Worm (Caenorhabditis elegans) whole organism, late embryonic: ENCODE data around the gene F41C3.2.

Experiments
- C08G9.2 ChIP-seq: sonication (generic microtip); optimal IDR thresholded peaks from 2 replicates; lab custom pipeline; 2016; ENCODE audit warnings: mild to moderate bottlenecking, missing genetic modification characterization, moderate library complexity, missing compliant biosample characterization
- C38D4.7 ChIP-seq: fragments of 200-800 bp; sonication (Bioruptor generic); optimal IDR thresholded peaks from 2 replicates; lab custom pipeline; 2018; ENCODE audit warnings: mild to moderate bottlenecking, missing genetic modification characterization, moderate library complexity, missing compliant biosample characterization
- F13H6.1 ChIP-seq: sonication (generic microtip); optimal IDR thresholded peaks from 2 replicates; lab custom pipeline; 2016; ENCODE audit warnings: missing genetic modification characterization, missing compliant biosample characterization
- K02D7.2 ChIP-seq: sonication (generic microtip); optimal IDR thresholded peaks from 2 replicates; lab custom pipeline; 2017; ENCODE audit warnings: mild to moderate bottlenecking, missing genetic modification characterization, missing compliant biosample characterization
- K09A11.1 ChIP-seq: sonication (generic microtip); optimal IDR thresholded peaks from 2 replicates; lab custom pipeline; 2017; ENCODE audit warnings: antibody characterized with exemption, mild to moderate bottlenecking, missing genetic modification characterization, missing compliant biosample characterization; ENCODE audit not compliant: insufficient read depth
- T23F11.4 ChIP-seq: fragments of 200-800 bp; sonication (Bioruptor generic); optimal IDR thresholded peaks from 2 replicates; lab custom pipeline; 2018; ENCODE audit warnings: mild to moderate bottlenecking, missing genetic modification characterization, missing compliant biosample characterization
- Y22D7AL.16 ChIP-seq: sonication (generic microtip); optimal IDR thresholded peaks from 2 replicates; lab custom pipeline; 2016; ENCODE audit warnings: missing genetic modification characterization, missing compliant biosample characterization
- ama-1 ChIP-seq: fragments of 150-350 bp; optimal IDR thresholded peaks from 2 replicates; lab custom pipeline; 2014
- ceh-18 ChIP-seq: sonication (generic microtip); optimal IDR thresholded peaks from 2 replicates; lab custom pipeline; 2016; ENCODE audit warnings: missing genetic modification characterization, missing compliant biosample characterization
- ceh-2 ChIP-seq: sonication (generic microtip); optimal IDR thresholded peaks from 2 replicates; lab custom pipeline; 2016; ENCODE audit warnings: missing genotype, missing genetic modification characterization, missing compliant biosample characterization
- ceh-30 ChIP-seq: fragments of 150-350 bp; optimal IDR thresholded peaks from 2 replicates; lab custom pipeline; 2014; ENCODE audit warnings: missing biosample characterization, missing genetic modification characterization
- ceh-45 ChIP-seq: fragments of 200-800 bp; sonication (Bioruptor generic); IDR thresholded peaks from 2 replicates; pipeline ENCODE4 v1.3.6; 2022; ENCODE audit warnings: missing genetic modification reagents, missing genetic modification characterization, missing compliant biosample characterization
- ceh-48 ChIP-seq: sonication (generic microtip); optimal IDR thresholded peaks from 2 replicates; lab custom pipeline; 2016; ENCODE audit warnings: missing genetic modification characterization, inconsistent platforms, missing compliant biosample characterization
- dve-1 ChIP-seq: sonication (generic microtip); optimal IDR thresholded peaks from 2 replicates; lab custom pipeline; 2017; ENCODE audit warnings: antibody characterized with exemption, mild to moderate bottlenecking, missing genetic modification characterization, missing compliant biosample characterization
- elt-2 ChIP-seq: sonication (generic microtip); optimal IDR thresholded peaks from 2 replicates; lab custom pipeline; 2016; ENCODE audit warnings: missing genetic modification reagents, missing genetic modification characterization, missing compliant biosample characterization
- ets-4 ChIP-seq: sonication (generic microtip); optimal IDR thresholded peaks from 2 replicates; lab custom pipeline; 2016; ENCODE audit warnings: missing genetic modification characterization, missing compliant biosample characterization
- fax-1 ChIP-seq: sonication (generic microtip); optimal IDR thresholded peaks from 2 replicates; lab custom pipeline; 2016; ENCODE audit warnings: missing genotype, missing genetic modification characterization, missing compliant biosample characterization
- fkh-10 ChIP-seq: fragments of 150-350 bp; optimal IDR thresholded peaks from 2 replicates; lab custom pipeline; 2014; ENCODE audit warnings: missing biosample characterization, missing genetic modification reagents, missing genetic modification characterization
- hlh-15 ChIP-seq: sonication (generic microtip); optimal IDR thresholded peaks from 2 replicates; lab custom pipeline; 2016; ENCODE audit warnings: missing genetic modification characterization, missing compliant biosample characterization
- hlh-6 ChIP-seq: sonication (generic microtip); optimal IDR thresholded peaks from 2 replicates; lab custom pipeline; 2016; ENCODE audit warnings: missing genotype, missing genetic modification characterization, missing compliant biosample characterization
- lim-6 ChIP-seq: sonication (generic microtip); optimal IDR thresholded peaks from 2 replicates; lab custom pipeline; 2016; ENCODE audit warnings: missing genetic modification characterization, missing compliant biosample characterization
- mec-3 ChIP-seq: sonication (generic microtip); optimal IDR thresholded peaks from 2 replicates; lab custom pipeline; 2016; ENCODE audit warnings: borderline replicate concordance, missing genetic modification characterization, missing compliant biosample characterization
- npax-4 ChIP-seq: sonication (generic microtip); optimal IDR thresholded peaks from 2 replicates; lab custom pipeline; 2016; ENCODE audit warnings: missing genetic modification characterization, missing compliant biosample characterization
- pag-3 ChIP-seq: sonication (generic microtip); optimal IDR thresholded peaks from 2 replicates; lab custom pipeline; 2016; ENCODE audit warnings: missing compliant biosample characterization, missing genetic modification characterization, borderline replicate concordance
- pax-1 ChIP-seq: fragments of 150-350 bp; optimal IDR thresholded peaks from 2 replicates; lab custom pipeline; 2014; ENCODE audit warnings: missing biosample characterization, missing genetic modification characterization
- pha-4 ChIP-seq: fragments of 150-350 bp; optimal IDR thresholded peaks from 2 replicates; lab custom pipeline; 2018; ENCODE audit warnings: missing biosample characterization, missing genetic modification reagents, missing genetic modification characterization
- pqm-1 ChIP-seq: sonication (generic microtip); optimal IDR thresholded peaks from 2 replicates; lab custom pipeline; 2016; ENCODE audit warnings: missing genetic modification characterization, missing compliant biosample characterization
- rnt-1 ChIP-seq: sonication (generic microtip); optimal IDR thresholded peaks from 2 replicates; lab custom pipeline; 2016; ENCODE audit warnings: missing genetic modification characterization, missing compliant biosample characterization
- sdc-2 ChIP-seq: sonication (generic microtip); optimal IDR thresholded peaks from 2 replicates; lab custom pipeline; 2016; ENCODE audit warnings: missing genotype, missing genetic modification characterization, missing compliant biosample characterization
- sox-2 ChIP-seq: fragments of 200-800 bp; sonication (Bioruptor generic); IDR thresholded peaks from 2 replicates; pipeline ENCODE4 v1.3.6; 2022; ENCODE audit warnings: missing genetic modification reagents, missing genetic modification characterization, missing compliant biosample characterization
- sox-4 ChIP-seq: sonication (generic microtip); optimal IDR thresholded peaks from 2 replicates; lab custom pipeline; 2017; ENCODE audit warnings: mild to moderate bottlenecking, missing genetic modification characterization, inconsistent platforms, missing compliant biosample characterization
- syd-9 ChIP-seq: sonication (generic microtip); optimal IDR thresholded peaks from 2 replicates; lab custom pipeline; 2016; ENCODE audit warnings: mild to moderate bottlenecking, missing genetic modification characterization, moderate library complexity, missing compliant biosample characterization
- tbx-2 ChIP-seq: sonication (generic microtip); optimal IDR thresholded peaks from 2 replicates; lab custom pipeline; 2016; ENCODE audit warnings: missing genetic modification characterization, missing compliant biosample characterization
- ttx-3 ChIP-seq: sonication (generic microtip); optimal IDR thresholded peaks from 2 replicates; lab custom pipeline; 2016; ENCODE audit warnings: missing genetic modification reagents, missing genetic modification characterization, missing compliant biosample characterization
- unc-42 ChIP-seq: sonication (generic microtip); optimal IDR thresholded peaks from 2 replicates; lab custom pipeline; 2016; ENCODE audit warnings: missing genotype, missing genetic modification characterization, missing compliant biosample characterization
- unc-55 ChIP-seq: sonication (generic microtip); optimal IDR thresholded peaks from 2 replicates; lab custom pipeline; 2017; ENCODE audit warnings: missing biosample characterization, missing genetic modification reagents, missing genetic modification characterization
- unc-86 ChIP-seq: sonication (generic microtip); optimal IDR thresholded peaks from 2 replicates; lab custom pipeline; 2016; ENCODE audit warnings: missing genetic modification characterization, missing compliant biosample characterization
- ztf-16 ChIP-seq: sonication (generic microtip); optimal IDR thresholded peaks from 2 replicates; lab custom pipeline; 2017; ENCODE audit warnings: missing genetic modification characterization, missing compliant biosample characterization

F41C3.2 gene

ce11 chrII:4748374-4748773, 1.4 kb upstream of the F41C3.2 start:
- TF ChIP-seq pag-3 (tag; lab: Kevin White, UChicago) (no peak), lim-6 (tag; lab: Kevin White, UChicago) (no peak), sox-4 (tag; lab: Kevin White, UChicago) (no peak), unc-42 (tag; lab: Kevin White, UChicago) (no peak), K09A11.1 (tag; lab: Kevin White, UChicago) (no peak), syd-9 (tag; lab: Kevin White, UChicago) (no peak), mec-3 (tag; lab: Kevin White, UChicago) (no peak), ceh-2 (tag; lab: Kevin White, UChicago) (no peak), C08G9.2 (no peak), ceh-18 (tag; lab: Kevin White, UChicago) (no peak), K02D7.2 (tag; lab: Kevin White, UChicago) (no peak), sox-2 (GFP tag; lab: Robert Waterston, UW) (no peak)

ce11 chrII:4752257-4752728, 2.5 kb downstream of the F41C3.2 start, which contains the start of gene F41C3.1:
TSS of gene F41C3.1 (plus strand) at chrII:4752307.
- no peak for TF ChIP-seq ceh-48
- no peak for TF ChIP-seq fkh-10 (GFP tag; lab: Kevin White, UChicago)
- no peak for TF ChIP-seq F13H6.1 (tag; lab: Kevin White, UChicago)

- TF ChIP-seq ceh-30 (tag; lab: Kevin White, UChicago) (no peak), ets-4 (tag; lab: Kevin White, UChicago) (no peak), tbx-2 (tag; lab: Kevin White, UChicago) (no peak), hlh-15 (no peak), hlh-6 (tag; lab: Kevin White, UChicago) (no peak), pqm-1 (tag; lab: Kevin White, UChicago) (no peak), unc-42 (tag; lab: Kevin White, UChicago) (no peak), ztf-16 (tag; lab: Kevin White, UChicago) (no peak), dve-1 (tag; lab: Kevin White, UChicago) (no peak), rnt-1 (tag; lab: Kevin White, UChicago) (no peak), T23F11.4 (GFP tag; lab: Kevin White, UChicago) (no peak), ttx-3 (tag; lab: Kevin White, UChicago) (no peak), mec-3 (tag; lab: Kevin White, UChicago) (no peak), elt-2 (tag; lab: Kevin White, UChicago) (no peak), pax-1 (tag; lab: Kevin White, UChicago) (no peak), ama-1 (lab: Kevin White, UChicago) (no peak), pha-4 (tag; lab: Kevin White, UChicago) (no peak), sdc-2 (tag; lab: Kevin White, UChicago) (no peak), C38D4.7 (GFP tag; lab: Kevin White, UChicago) (no peak)
- TF ChIP-seq, all 69 proteins: peak for 0
Observed at ce11 chrII:4753133-4753532, 3.4 kb downstream of the F41C3.2 start, which contains the start of gene C27D9.1. TSS of gene C27D9.1 (plus strand) at chrII:4753413.

ce11 chrII:4755654-4756053, 5.9 kb downstream of the F41C3.2 start:
- TF ChIP-seq ceh-30 (tag; lab: Kevin White, UChicago) (no peak), fkh-10 (GFP tag; lab: Kevin White, UChicago) (no peak), unc-55 (GFP tag; lab: Kevin White, UChicago) (no peak), lim-6 (tag; lab: Kevin White, UChicago) (no peak), Y22D7AL.16 (tag; lab: Kevin White, UChicago) (no peak), unc-86 (tag; lab: Kevin White, UChicago) (no peak), K02D7.2 (tag; lab: Kevin White, UChicago) (no peak), fax-1 (no peak), C08G9.2 (no peak), npax-4 (no peak), ama-1 (lab: Kevin White, UChicago) (no peak), ceh-45 (GFP tag; lab: Robert Waterston, UW) (no peak)
